Worm (Caenorhabditis elegans) whole organism, L1 larva: Measurements from ENCODE around the gene F53C3.1.

Source experiments
- C04F5.9 ChIP-seq: sonication (generic microtip); optimal IDR thresholded peaks from 2 replicates; lab custom pipeline; 2016; ENCODE audit warnings: missing genetic modification characterization, missing compliant biosample characterization
- C16A3.4 ChIP-seq: fragments of 150-350 bp; optimal IDR thresholded peaks from 2 replicates; lab custom pipeline; 2014; ENCODE audit warnings: missing biosample characterization, missing genetic modification characterization
- Y116A8C.19 ChIP-seq: sonication (generic microtip); optimal IDR thresholded peaks from 2 replicates; lab custom pipeline; 2016; ENCODE audit warnings: missing compliant biosample characterization, missing genetic modification characterization, borderline replicate concordance
- blmp-1 ChIP-seq: fragments of 150-350 bp; optimal IDR thresholded peaks from 2 replicates; lab custom pipeline; 2014; ENCODE audit warnings: missing biosample characterization, missing genetic modification characterization
- ceh-63 ChIP-seq: fragments of 200-800 bp; sonication (Bioruptor generic); optimal IDR thresholded peaks from 2 replicates; lab custom pipeline; 2018; ENCODE audit warnings: mild to moderate bottlenecking, missing genetic modification characterization, missing compliant biosample characterization
- ceh-8 ChIP-seq: fragments of 200-800 bp; sonication (Bioruptor generic); optimal IDR thresholded peaks from 2 replicates; lab custom pipeline; 2018; ENCODE audit warnings: mild to moderate bottlenecking, missing genetic modification characterization, moderate library complexity, missing compliant biosample characterization
- ceh-82 ChIP-seq, 3 experiments: fragments of 150-350 bp in 1 of 3; sonication (generic microtip) in 2 of 3; optimal IDR thresholded peaks; 2 replicates each; lab custom pipeline; 2014 to 2017; ENCODE audit warnings: missing biosample characterization in 3 of 3, missing genetic modification characterization in 3 of 3
- ceh-90 ChIP-seq: sonication (generic microtip); optimal IDR thresholded peaks from 2 replicates; lab custom pipeline; 2016; ENCODE audit warnings: missing genetic modification characterization, missing compliant biosample characterization
- dpl-1 ChIP-seq, 3 experiments: fragments of 150-350 bp in 2 of 3; sonication (generic microtip) in 1 of 3; optimal IDR thresholded peaks; 2 replicates each; lab custom pipeline; 2014 to 2017; ENCODE audit warnings: missing biosample characterization in 3 of 3, missing genetic modification characterization in 3 of 3, missing genetic modification reagents in 3 of 3
- efl-1 ChIP-seq, 4 experiments: fragments of 150-350 bp; optimal IDR thresholded peaks in 3 of 4; peaks in 1 of 4; 1 replicate in 1 of 4; 2 replicates in 3 of 4; lab custom pipeline; 2014; ENCODE audit warnings: missing biosample characterization in 2 of 4, missing genetic modification characterization in 2 of 4, missing genetic modification reagents in 2 of 4
- efl-3 ChIP-seq: fragments of 200-800 bp; sonication (Bioruptor generic); optimal IDR thresholded peaks from 2 replicates; lab custom pipeline; 2018; ENCODE audit warnings: mild to moderate bottlenecking, missing genetic modification characterization, missing compliant biosample characterization
- egl-13 ChIP-seq: sonication (generic microtip); optimal IDR thresholded peaks from 2 replicates; lab custom pipeline; 2016; ENCODE audit warnings: missing genotype, missing genetic modification reagents, missing genetic modification characterization, missing compliant biosample characterization
- egl-27 ChIP-seq, 2 experiments: fragments of 150-350 bp in 1 of 2; sonication (generic microtip); optimal IDR thresholded peaks; 3 replicates each; lab custom pipeline; 2017 to 2018; ENCODE audit warnings: missing biosample characterization in 2 of 2, missing genetic modification characterization in 2 of 2, missing genetic modification reagents in 2 of 2
- elt-2 ChIP-seq: sonication (generic microtip); optimal IDR thresholded peaks from 2 replicates; lab custom pipeline; 2016; ENCODE audit warnings: missing genetic modification characterization, mild to moderate bottlenecking, inconsistent platforms, missing compliant biosample characterization, missing genetic modification reagents
- elt-3 ChIP-seq, 6 experiments: fragments of 150-350 bp in 1 of 6; sonication (generic microtip); optimal IDR thresholded peaks; 2 replicates each; lab custom pipeline; 2017 to 2018; ENCODE audit warnings: missing biosample characterization in 6 of 6, missing genetic modification characterization in 6 of 6, inconsistent platforms in 1 of 6
- fkh-4 ChIP-seq: sonication (generic microtip); optimal IDR thresholded peaks from 2 replicates; lab custom pipeline; 2016; ENCODE audit warnings: missing compliant biosample characterization, missing genetic modification characterization, borderline replicate concordance
- fkh-8 ChIP-seq: sonication (generic microtip); optimal IDR thresholded peaks from 2 replicates; lab custom pipeline; 2016; ENCODE audit warnings: mild to moderate bottlenecking, missing genetic modification characterization, missing compliant biosample characterization
- fos-1 ChIP-seq: fragments of 150-350 bp; optimal IDR thresholded peaks from 2 replicates; lab custom pipeline; 2014; ENCODE audit warnings: missing biosample characterization, missing genetic modification characterization
- grh-1 ChIP-seq: fragments of 200-800 bp; sonication (Bioruptor generic); IDR thresholded peaks from 2 replicates; pipeline ENCODE4 v1.3.6; 2022; ENCODE audit warnings: missing genetic modification reagents, missing genetic modification characterization, missing compliant biosample characterization
- hpl-2 ChIP-seq: fragments of 150-350 bp; optimal IDR thresholded peaks from 2 replicates; lab custom pipeline; 2014; ENCODE audit warnings: missing biosample characterization, missing genetic modification reagents, missing genetic modification characterization
- jun-1 ChIP-seq: fragments of 150-350 bp; optimal IDR thresholded peaks from 2 replicates; lab custom pipeline; 2014; ENCODE audit warnings: missing biosample characterization, missing genetic modification reagents, missing genetic modification characterization
- lin-14 ChIP-seq: fragments of 200-800 bp; sonication (Bioruptor generic); optimal IDR thresholded peaks from 2 replicates; lab custom pipeline; 2018; ENCODE audit warnings: mild to moderate bottlenecking, missing genetic modification characterization, moderate library complexity, missing compliant biosample characterization
- lin-35 ChIP-seq, 2 experiments: fragments of 150-350 bp; optimal IDR thresholded peaks; 2 replicates each; lab custom pipeline; 2014; ENCODE audit warnings: missing biosample characterization in 2 of 2, missing genetic modification characterization in 2 of 2, missing genetic modification reagents in 2 of 2
- lsy-2 ChIP-seq, 2 experiments: fragments of 150-350 bp; optimal IDR thresholded peaks; 2 replicates each; lab custom pipeline; 2014; ENCODE audit warnings: missing biosample characterization in 2 of 2, missing genetic modification characterization in 2 of 2
- mep-1 ChIP-seq: fragments of 150-350 bp; optimal IDR thresholded peaks from 2 replicates; lab custom pipeline; 2014; ENCODE audit warnings: missing biosample characterization, missing genetic modification characterization
- nhr-11 ChIP-seq: fragments of 150-350 bp; optimal IDR thresholded peaks from 2 replicates; lab custom pipeline; 2014; ENCODE audit warnings: missing biosample characterization, missing genetic modification characterization
- nhr-20 ChIP-seq: sonication (generic microtip); optimal IDR thresholded peaks from 2 replicates; lab custom pipeline; 2016; ENCODE audit warnings: mild to moderate bottlenecking, missing genetic modification characterization, missing compliant biosample characterization
- nhr-237 ChIP-seq: fragments of 150-350 bp; optimal IDR thresholded peaks from 2 replicates; lab custom pipeline; 2014; ENCODE audit warnings: missing biosample characterization, missing genetic modification characterization
- nhr-71 ChIP-seq: sonication (generic microtip); optimal IDR thresholded peaks from 2 replicates; lab custom pipeline; 2016; ENCODE audit warnings: mild to moderate bottlenecking, missing genetic modification characterization, moderate library complexity, missing compliant biosample characterization
- nhr-77 ChIP-seq: fragments of 150-350 bp; optimal IDR thresholded peaks from 2 replicates; lab custom pipeline; 2014; ENCODE audit warnings: missing biosample characterization, missing genetic modification characterization
- nhr-85 ChIP-seq: sonication (generic microtip); peaks from one replicate; lab custom pipeline; 2016; ENCODE audit warnings: missing genetic modification characterization, inconsistent platforms, missing compliant biosample characterization
- pag-3 ChIP-seq: sonication (generic microtip); optimal IDR thresholded peaks from 2 replicates; lab custom pipeline; 2017; ENCODE audit warnings: missing genetic modification characterization, mild to moderate bottlenecking, missing compliant biosample characterization, antibody characterized with exemption, borderline replicate concordance; ENCODE audit not compliant: insufficient read depth
- pax-3 ChIP-seq: fragments of 200-800 bp; sonication (Bioruptor generic); optimal IDR thresholded peaks from 2 replicates; lab custom pipeline; 2018; ENCODE audit warnings: mild to moderate bottlenecking, missing genetic modification characterization, moderate library complexity, missing compliant biosample characterization
- rnt-1 ChIP-seq: sonication (generic microtip); optimal IDR thresholded peaks from 2 replicates; lab custom pipeline; 2016; ENCODE audit warnings: mild to moderate bottlenecking, missing genetic modification characterization, moderate library complexity, missing compliant biosample characterization
- snpc-4 ChIP-seq: fragments of 150-350 bp; optimal IDR thresholded peaks from 2 replicates; lab custom pipeline; 2014; ENCODE audit warnings: missing biosample characterization, missing genetic modification characterization
- snu-23 ChIP-seq: sonication (generic microtip); optimal IDR thresholded peaks from 2 replicates; lab custom pipeline; 2016; ENCODE audit warnings: missing genetic modification characterization, missing compliant biosample characterization
- sox-4 ChIP-seq: sonication (generic microtip); optimal IDR thresholded peaks from 2 replicates; lab custom pipeline; 2016; ENCODE audit warnings: missing genetic modification characterization, missing compliant biosample characterization
- swsn-7 ChIP-seq: sonication (generic microtip); optimal IDR thresholded peaks from 2 replicates; lab custom pipeline; 2016; ENCODE audit warnings: missing genetic modification characterization, missing compliant biosample characterization
- tbx-2 ChIP-seq: sonication (generic microtip); optimal IDR thresholded peaks from 2 replicates; lab custom pipeline; 2016; ENCODE audit warnings: missing genetic modification characterization, missing compliant biosample characterization
- tlp-1 ChIP-seq: fragments of 150-350 bp; optimal IDR thresholded peaks from 2 replicates; lab custom pipeline; 2014; ENCODE audit warnings: missing biosample characterization, missing genetic modification characterization
- unc-86 ChIP-seq: sonication (generic microtip); optimal IDR thresholded peaks from 2 replicates; lab custom pipeline; 2016; ENCODE audit warnings: missing genetic modification characterization, missing compliant biosample characterization
- ztf-11 ChIP-seq, 2 experiments: sonication (generic microtip); optimal IDR thresholded peaks; 2 replicates each; lab custom pipeline; 2016 to 2017; ENCODE audit warnings: missing genetic modification characterization in 2 of 2, missing biosample characterization in 1 of 2, missing compliant biosample characterization in 1 of 2

Gene F53C3.1

DNA sequence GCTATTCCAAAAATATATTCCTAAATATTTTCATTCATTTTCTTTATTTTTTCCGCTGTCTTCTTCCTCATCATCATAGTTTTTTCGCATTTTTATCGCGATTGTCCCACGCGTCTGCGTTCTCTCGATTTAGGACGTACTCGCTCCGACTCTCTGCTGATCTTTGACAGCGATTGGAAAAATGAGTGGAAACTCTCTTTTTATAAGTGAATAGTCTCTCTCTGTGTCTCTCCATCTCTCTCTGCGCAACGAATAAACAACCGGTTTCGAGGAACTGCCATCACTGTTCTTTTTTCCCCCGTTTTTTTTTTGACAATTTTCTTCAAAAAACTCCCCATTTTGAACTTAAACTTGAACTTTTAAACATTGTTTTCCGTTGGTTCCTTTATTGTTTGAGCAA lies 39.5 kb downstream of the F53C3.1 start:
- TF ChIP-seq snu-23 (GFP tag; lab: Kevin White, UChicago) (peak; percentile 51), elt-2 (tag; lab: Kevin White, UChicago) (no peak), swsn-7 (tag; lab: Kevin White, UChicago) (peak; percentile 1), lin-14 (GFP tag; lab: Kevin White, UChicago) (peak; percentile 85), efl-1 (optimal IDR thresholded peaks at IDR 0.05; lab: Kevin White, UChicago) (peak in 1 of 2 experiments; percentile 28), efl-1 (GFP tag; optimal IDR thresholded peaks at IDR 0.05 in 1 of 2; lab: Kevin White, UChicago) (peak in 1 of 2 experiments; percentile 65), lin-35 (GFP tag; optimal IDR thresholded peaks at IDR 0.05; lab: Kevin White, UChicago) (peak in 1 of 2 experiments; percentile 42), nhr-20 (tag; lab: Kevin White, UChicago) (peak; percentile 59), mep-1 (tag; lab: Kevin White, UChicago) (peak; percentile 30), Y116A8C.19 (tag; lab: Kevin White, UChicago) (no peak), ceh-8 (GFP tag; lab: Kevin White, UChicago) (no peak), elt-3 (tag; optimal IDR thresholded peaks at IDR 0.05; lab: Kevin White, UChicago) (peak in 2 of 6 experiments; percentile 29 to 42), grh-1 (GFP tag; lab: Robert Waterston, UW) (peak; percentile 90), nhr-237 (tag; lab: Kevin White, UChicago) (no peak), nhr-11 (tag; lab: Kevin White, UChicago) (no peak), fos-1 (peak; percentile 20), nhr-77 (tag; lab: Kevin White, UChicago) (peak; percentile 6), dpl-1 (GFP tag; optimal IDR thresholded peaks at IDR 0.05; lab: Kevin White, UChicago) (peak in 1 of 3 experiments; percentile 19), blmp-1 (tag; lab: Kevin White, UChicago) (peak; percentile 89), hpl-2 (GFP tag; lab: Kevin White, UChicago) (no peak), nhr-71 (tag; lab: Kevin White, UChicago) (peak; percentile 39), rnt-1 (tag; lab: Kevin White, UChicago) (peak; percentile 10), egl-13 (tag; lab: Kevin White, UChicago) (no peak), lsy-2 (tag; optimal IDR thresholded peaks at IDR 0.05; lab: Kevin White, UChicago) (peak in 1 of 2 experiments; percentile 47), nhr-85 (tag; lab: Kevin White, UChicago) (peak; percentile 88), tbx-2 (tag; lab: Kevin White, UChicago) (peak; percentile 33), C16A3.4 (tag; lab: Kevin White, UChicago) (no peak), jun-1 (tag; lab: Kevin White, UChicago) (peak; percentile 18)

DNA sequence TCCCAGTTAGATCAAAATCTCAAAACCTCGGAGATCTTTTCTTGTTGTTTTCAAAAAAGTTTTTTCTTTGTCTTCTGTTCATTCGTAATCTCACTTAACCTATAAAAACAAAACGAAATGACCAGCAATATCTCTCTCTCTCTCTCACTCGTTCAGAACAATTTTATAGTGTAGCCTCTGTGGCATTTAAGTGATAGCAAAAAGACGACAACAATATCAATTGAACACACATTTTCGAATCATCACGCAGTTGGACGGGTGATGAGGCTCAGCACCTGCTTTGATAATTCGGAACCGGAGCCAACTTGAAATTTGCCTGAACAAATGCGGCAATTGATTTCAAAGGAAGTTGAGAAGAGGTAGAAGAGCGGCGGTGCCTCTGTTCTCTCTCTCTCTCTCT lies 40.6 kb downstream of the F53C3.1 start:
- TF ChIP-seq elt-3 (tag; optimal IDR thresholded peaks at IDR 0.05; lab: Kevin White, UChicago) (peak in 1 of 6 experiments; percentile 13), blmp-1 (tag; lab: Kevin White, UChicago) (no peak), ceh-8 (GFP tag; lab: Kevin White, UChicago) (no peak), tlp-1 (tag; lab: Kevin White, UChicago) (no peak), efl-3 (GFP tag; lab: Kevin White, UChicago) (no peak), pax-3 (tag; lab: Kevin White, UChicago) (no peak)
- TF ChIP-seq, all 84 proteins: peak for 1

DNA sequence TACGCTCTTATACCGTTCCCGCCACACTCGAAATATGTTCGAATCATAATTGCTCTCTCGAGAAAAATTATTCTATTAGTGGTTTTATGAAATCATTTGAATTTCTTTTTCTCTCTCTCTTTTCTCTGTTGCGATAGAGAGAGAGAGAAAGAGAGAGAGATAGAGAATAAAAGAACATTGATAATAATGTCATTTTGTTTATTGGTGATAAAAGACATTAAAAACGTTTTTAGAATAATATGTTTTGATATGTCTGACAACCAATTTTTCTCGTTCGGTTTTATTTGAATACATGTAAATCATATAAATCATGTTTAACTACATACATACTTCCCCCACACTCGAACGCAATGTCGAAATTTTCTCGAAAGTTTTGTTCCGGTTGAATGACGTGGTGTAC lies 41.2 kb downstream of the F53C3.1 start:
- TF ChIP-seq sox-4 (tag; lab: Kevin White, UChicago) (no peak), ztf-11 (tag; optimal IDR thresholded peaks at IDR 0.05; lab: Kevin White, UChicago) (no peak), elt-2 (tag; lab: Kevin White, UChicago) (peak; percentile 19), snpc-4 (no peak), lsy-2 (tag; optimal IDR thresholded peaks at IDR 0.05; lab: Kevin White, UChicago) (peak in 1 of 2 experiments; percentile 6), swsn-7 (tag; lab: Kevin White, UChicago) (no peak), ceh-90 (tag; lab: Kevin White, UChicago) (no peak), ceh-63 (GFP tag; lab: Kevin White, UChicago) (no peak), nhr-71 (tag; lab: Kevin White, UChicago) (peak; percentile 10), ceh-82 (tag; optimal IDR thresholded peaks at IDR 0.05; lab: Kevin White, UChicago) (no peak), fkh-4 (tag; lab: Kevin White, UChicago) (no peak), mep-1 (tag; lab: Kevin White, UChicago) (no peak), pag-3 (tag; lab: Kevin White, UChicago) (no peak), nhr-85 (tag; lab: Kevin White, UChicago) (peak; percentile 66), C04F5.9 (tag; lab: Kevin White, UChicago) (no peak), fkh-8 (no peak), unc-86 (tag; lab: Kevin White, UChicago) (no peak), nhr-77 (tag; lab: Kevin White, UChicago) (no peak), egl-27 (tag; optimal IDR thresholded peaks at IDR 0.05; lab: Kevin White, UChicago) (no peak), C16A3.4 (tag; lab: Kevin White, UChicago) (no peak)
